Worm (Caenorhabditis elegans): ENCODE results near the gene rsef-1.

DNA sequence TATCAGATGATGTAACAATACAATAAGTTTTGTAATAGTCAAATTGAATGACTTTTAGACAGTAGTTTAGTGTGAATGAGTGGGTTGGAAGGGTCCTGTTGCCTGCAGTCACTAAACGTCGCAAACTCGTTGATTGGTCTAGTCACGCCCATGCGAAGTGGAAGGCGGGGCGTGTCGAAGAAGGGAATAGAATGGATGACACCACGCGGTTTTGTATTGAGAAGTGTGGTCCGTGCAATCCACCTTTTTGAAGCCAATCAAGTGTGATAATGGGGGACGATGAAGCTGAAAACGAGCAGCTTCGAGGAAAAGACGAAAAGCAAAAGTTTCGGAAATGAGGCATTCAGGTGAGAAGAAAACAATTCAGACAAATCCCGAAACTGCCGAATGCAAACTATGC is 11.1 kb upstream of the rsef-1 start, which contains the start of gene ceh-31:
- no peak for TF ChIP-seq pes-1 (GFP tag; IDR thresholded peaks at IDR 0.05)
- TF ChIP-seq aly-1 (tag; optimal IDR thresholded peaks at IDR 0.05), result no peak
- TF ChIP-seq ama-1 (optimal IDR thresholded peaks at IDR 0.05), result no peak
- TF ChIP-seq hmbx-1 (tag; optimal IDR thresholded peaks at IDR 0.05), result no peak
- no peak for TF ChIP-seq hnd-1 (tag; optimal IDR thresholded peaks at IDR 0.05)
- no peak for TF ChIP-seq tbx-11 (GFP tag; IDR thresholded peaks at IDR 0.05)
- no peak for TF ChIP-seq scrt-1 (GFP tag; IDR thresholded peaks at IDR 0.05)
- no peak for TF ChIP-seq flt-1 (GFP tag; IDR thresholded peaks at IDR 0.05)
- no peak for TF ChIP-seq F13C5.2 (tag; optimal IDR thresholded peaks at IDR 0.05)
- TF ChIP-seq sea-1 (GFP tag; conservative IDR thresholded peaks at IDR 0.05), result no peak
- no peak for TF ChIP-seq ceh-36 (tag; optimal IDR thresholded peaks at IDR 0.05)
- TF ChIP-seq tra-4 (tag; optimal IDR thresholded peaks at IDR 0.05), result no peak
- TF ChIP-seq tbx-37 (GFP tag; conservative IDR thresholded peaks at IDR 0.05), result no peak

Measured in whole organism, early embryonic.